Fruit fly (Drosophila melanogaster) whole organism, embryonic: Measurements from ENCODE around the gene Osi21.

Experiments
- ATbp ChIP-seq: fragments of 200-800 bp; sonication (Bioruptor generic); optimal IDR thresholded peaks from 2 replicates; lab custom pipeline; 2017; ENCODE audit warnings: missing biosample characterization, mild to moderate bottlenecking, missing genetic modification characterization, missing genetic modification reagents
- BtbVII ChIP-seq: fragments of 200-800 bp; sonication (Bioruptor generic); optimal IDR thresholded peaks from 3 replicates; lab custom pipeline; 2017; ENCODE audit warnings: missing biosample characterization, mild to moderate bottlenecking, missing genetic modification characterization
- CG10267 ChIP-seq: fragments of 200-800 bp; sonication (Bioruptor generic); optimal IDR thresholded peaks from 2 replicates; lab custom pipeline; 2018; ENCODE audit warnings: missing biosample characterization, mild to moderate bottlenecking, missing genetic modification characterization, moderate library complexity
- CG10565 ChIP-seq: fragments of 200-800 bp; sonication (Bioruptor generic); optimal IDR thresholded peaks from 3 replicates; lab custom pipeline; 2016; ENCODE audit warnings: missing biosample characterization, mild to moderate bottlenecking, missing genetic modification characterization
- CG11723 ChIP-seq: fragments of 200-800 bp; sonication (Bioruptor generic); optimal IDR thresholded peaks from 2 replicates; lab custom pipeline; 2017; ENCODE audit warnings: missing biosample characterization, mild to moderate bottlenecking, missing genetic modification characterization
- CG1233 ChIP-seq: fragments of 200-800 bp; sonication (Bioruptor generic); optimal IDR thresholded peaks from 4 replicates; lab custom pipeline; 2018; ENCODE audit warnings: missing biosample characterization, mild to moderate bottlenecking, missing genetic modification characterization
- CG13287 ChIP-seq: fragments of 200-800 bp; sonication (Bioruptor generic); IDR thresholded peaks from 2 replicates; pipeline ENCODE4 v1.3.6; 2022; ENCODE audit warnings: missing biosample characterization, missing genetic modification characterization; ENCODE audit not compliant: partially characterized antibody
- CG14667 ChIP-seq: fragments of 200-800 bp; sonication (Bioruptor generic); IDR thresholded peaks from 2 replicates; pipeline ENCODE4 v1.3.6; 2022; ENCODE audit warnings: missing biosample characterization, missing genetic modification characterization
- CG15073 ChIP-seq: fragments of 200-800 bp; sonication (Bioruptor generic); optimal IDR thresholded peaks from 2 replicates; lab custom pipeline; 2016; ENCODE audit warnings: missing biosample characterization, missing genetic modification characterization
- CG17186 ChIP-seq: fragments of 200-800 bp; sonication (Bioruptor generic); optimal IDR thresholded peaks from 3 replicates; lab custom pipeline; 2017; ENCODE audit warnings: missing biosample characterization, missing genetic modification reagents, missing genetic modification characterization
- CG18011 ChIP-seq: fragments of 200-800 bp; sonication (Bioruptor generic); optimal IDR thresholded peaks from 2 replicates; lab custom pipeline; 2017; ENCODE audit warnings: missing biosample characterization, missing genetic modification characterization, mild to moderate bottlenecking, moderate library complexity, missing genotype
- CG2889 ChIP-seq: fragments of 200-800 bp; sonication (Bioruptor generic); IDR thresholded peaks from 3 replicates; pipeline ENCODE4 v1.3.6; 2022; ENCODE audit warnings: missing biosample characterization, missing genetic modification characterization
- CG31441 ChIP-seq: fragments of 200-800 bp; sonication (Bioruptor generic); IDR thresholded peaks from 2 replicates; pipeline ENCODE4 v1.3.6; 2022; ENCODE audit warnings: missing biosample characterization, missing genetic modification characterization
- CG32532 ChIP-seq: fragments of 200-800 bp; sonication (Bioruptor generic); IDR thresholded peaks from 2 replicates; pipeline ENCODE4 v1.3.6; 2022; ENCODE audit warnings: missing biosample characterization, missing genetic modification characterization
- CG3407 ChIP-seq: fragments of 200-800 bp; sonication (Bioruptor generic); optimal IDR thresholded peaks from 2 replicates; lab custom pipeline; 2018; ENCODE audit warnings: missing biosample characterization, mild to moderate bottlenecking, missing genetic modification characterization
- CG3995 ChIP-seq: fragments of 200-800 bp; sonication (Bioruptor generic); optimal IDR thresholded peaks from 3 replicates; lab custom pipeline; 2016; ENCODE audit warnings: missing biosample characterization, missing genetic modification characterization
- CG4404 ChIP-seq: fragments of 200-800 bp; sonication (Bioruptor generic); IDR thresholded peaks from 2 replicates; pipeline ENCODE4 v1.3.6; 2022; ENCODE audit warnings: missing biosample characterization, missing genetic modification characterization
- CG4730 ChIP-seq: fragments of 200-800 bp; sonication (Bioruptor generic); IDR thresholded peaks from 2 replicates; pipeline ENCODE4 v1.3.6; 2022; ENCODE audit warnings: missing biosample characterization, missing genetic modification characterization
- CG6254 ChIP-seq: fragments of 200-800 bp; sonication (Bioruptor generic); optimal IDR thresholded peaks from 3 replicates; lab custom pipeline; 2017; ENCODE audit warnings: mild to moderate bottlenecking, missing biosample characterization, missing genetic modification reagents, missing genetic modification characterization
- CG6765 ChIP-seq: fragments of 200-800 bp; sonication (Bioruptor generic); optimal IDR thresholded peaks from 3 replicates; lab custom pipeline; 2017; ENCODE audit warnings: missing biosample characterization, mild to moderate bottlenecking, missing genetic modification characterization
- CG6791 ChIP-seq: fragments of 200-800 bp; sonication (Bioruptor generic); IDR thresholded peaks from 3 replicates; pipeline ENCODE4 v1.3.6; 2022; ENCODE audit warnings: missing biosample characterization, missing genetic modification characterization; ENCODE audit not compliant: partially characterized antibody
- CG7928 ChIP-seq: fragments of 200-800 bp; sonication (Bioruptor generic); optimal IDR thresholded peaks from 2 replicates; lab custom pipeline; 2017; ENCODE audit warnings: missing biosample characterization, mild to moderate bottlenecking, missing genetic modification characterization
- Fer2 ChIP-seq: fragments of 200-800 bp; sonication (Bioruptor generic); optimal IDR thresholded peaks from 2 replicates; lab custom pipeline; 2018; ENCODE audit warnings: missing biosample characterization, mild to moderate bottlenecking, missing genetic modification characterization, moderate library complexity
- Gug ChIP-seq: fragments of 200-800 bp; sonication (Bioruptor generic); IDR thresholded peaks from 4 replicates; pipeline ENCODE4 v1.3.6; 2022; ENCODE audit warnings: missing biosample characterization, missing genetic modification characterization
- H15 ChIP-seq: fragments of 200-800 bp; sonication (Bioruptor generic); IDR thresholded peaks from 3 replicates; pipeline ENCODE4 v1.3.6; 2022; ENCODE audit warnings: missing biosample characterization, missing genetic modification characterization
- Hey ChIP-seq: fragments of 200-800 bp; sonication (Bioruptor generic); optimal IDR thresholded peaks from 3 replicates; lab custom pipeline; 2018; ENCODE audit warnings: missing biosample characterization, mild to moderate bottlenecking, missing genetic modification characterization
- Hr3 ChIP-seq: fragments of 200-800 bp; sonication (Bioruptor generic); optimal IDR thresholded peaks from 3 replicates; lab custom pipeline; 2016; ENCODE audit warnings: missing biosample characterization, missing genetic modification characterization
- Hsf ChIP-seq: fragments of 200-800 bp; sonication (Bioruptor generic); optimal IDR thresholded peaks from 3 replicates; lab custom pipeline; 2016; ENCODE audit warnings: missing biosample characterization, missing genetic modification characterization
- Kr ChIP-seq: fragments of 200-800 bp; sonication (Bioruptor generic); optimal IDR thresholded peaks from 2 replicates; lab custom pipeline; 2017; ENCODE audit warnings: missing biosample characterization, mild to moderate bottlenecking, missing genetic modification characterization
- Meics ChIP-seq: fragments of 200-800 bp; sonication (Bioruptor generic); optimal IDR thresholded peaks from 2 replicates; lab custom pipeline; 2017; ENCODE audit warnings: missing biosample characterization, mild to moderate bottlenecking, missing genetic modification characterization
- Neu2 ChIP-seq: fragments of 200-800 bp; sonication (Bioruptor generic); optimal IDR thresholded peaks from 3 replicates; lab custom pipeline; 2016; ENCODE audit warnings: missing biosample characterization, missing genetic modification characterization, borderline replicate concordance
- Optix ChIP-seq: fragments of 200-800 bp; sonication (Bioruptor generic); IDR thresholded peaks from 3 replicates; pipeline ENCODE4 v1.3.6; 2022; ENCODE audit warnings: missing biosample characterization, missing genetic modification characterization
- Rx ChIP-seq: fragments of 200-800 bp; sonication (Bioruptor generic); IDR thresholded peaks from 2 replicates; pipeline ENCODE4 v1.3.6; 2022; ENCODE audit warnings: missing biosample characterization, missing genetic modification characterization
- Xbp1 ChIP-seq: fragments of 200-800 bp; sonication (Bioruptor generic); optimal IDR thresholded peaks from 3 replicates; lab custom pipeline; 2016; ENCODE audit warnings: missing biosample characterization, mild to moderate bottlenecking, missing genetic modification characterization
- Xrp1 ChIP-seq: fragments of 200-800 bp; sonication (Bioruptor generic); IDR thresholded peaks from 2 replicates; pipeline ENCODE4 v1.3.6; 2022; ENCODE audit warnings: missing biosample characterization, missing genetic modification characterization
- ac ChIP-seq: fragments of 200-800 bp; sonication (Bioruptor generic); optimal IDR thresholded peaks from 3 replicates; lab custom pipeline; 2017; ENCODE audit warnings: missing biosample characterization, mild to moderate bottlenecking, missing genetic modification characterization
- ato ChIP-seq: fragments of 200-800 bp; sonication (Bioruptor generic); IDR thresholded peaks from 2 replicates; pipeline ENCODE4 v1.3.6; 2022; ENCODE audit warnings: missing biosample characterization, missing genetic modification characterization; ENCODE audit not compliant: partially characterized antibody
- br ChIP-seq: fragments of >200 bp; optimal IDR thresholded peaks from 2 replicates; lab custom pipeline; 2017
- cas ChIP-seq: fragments of 200-800 bp; sonication (Bioruptor generic); IDR thresholded peaks from 2 replicates; pipeline ENCODE4 v1.3.6; 2022; ENCODE audit warnings: missing biosample characterization, missing genetic modification characterization
- chinmo ChIP-seq: fragments of 200-800 bp; sonication (Bioruptor generic); IDR thresholded peaks from 4 replicates; pipeline ENCODE4 v1.3.6; 2022; ENCODE audit warnings: missing biosample characterization, missing genetic modification characterization; ENCODE audit not compliant: partially characterized antibody
- crc ChIP-seq: fragments of 200-800 bp; sonication (Bioruptor generic); optimal IDR thresholded peaks from 2 replicates; lab custom pipeline; 2016; ENCODE audit warnings: missing biosample characterization, missing genetic modification characterization
- ems ChIP-seq: fragments of 200-800 bp; sonication (Bioruptor generic); optimal IDR thresholded peaks from 3 replicates; lab custom pipeline; 2016; ENCODE audit warnings: missing biosample characterization, missing genetic modification characterization
- kah ChIP-seq: fragments of 200-800 bp; sonication (Bioruptor generic); optimal IDR thresholded peaks from 2 replicates; lab custom pipeline; 2018; ENCODE audit warnings: missing biosample characterization, mild to moderate bottlenecking, missing genetic modification characterization
- mam ChIP-seq: fragments of 200-800 bp; sonication (Bioruptor generic); optimal IDR thresholded peaks from 3 replicates; lab custom pipeline; 2016; ENCODE audit warnings: missing biosample characterization, missing genetic modification characterization
- odd ChIP-seq: fragments of 200-800 bp; sonication (Bioruptor generic); optimal IDR thresholded peaks from 2 replicates; lab custom pipeline; 2017; ENCODE audit warnings: missing biosample characterization, mild to moderate bottlenecking, missing genetic modification characterization
- repo ChIP-seq: fragments of 200-800 bp; sonication (Bioruptor generic); optimal IDR thresholded peaks from 2 replicates; lab custom pipeline; 2016; ENCODE audit warnings: missing biosample characterization, missing genetic modification characterization
- slou ChIP-seq: fragments of 200-800 bp; sonication (Bioruptor generic); optimal IDR thresholded peaks from 3 replicates; lab custom pipeline; 2016; ENCODE audit warnings: missing biosample characterization, missing genetic modification characterization
- ssp ChIP-seq: fragments of 200-800 bp; sonication (Bioruptor generic); IDR thresholded peaks from 2 replicates; pipeline ENCODE4 v1.3.6; 2022; ENCODE audit warnings: missing biosample characterization, missing genetic modification characterization
- tll ChIP-seq, 2 experiments: fragments of 200-800 bp in 1 of 2; fragments of >200 bp in 1 of 2; sonication (Bioruptor generic) in 1 of 2; optimal IDR thresholded peaks; 2 replicates each; lab custom pipeline; 2017 to 2019; ENCODE audit warnings: missing biosample characterization in 2 of 2, missing genetic modification characterization in 2 of 2, mild to moderate bottlenecking in 1 of 2, moderate library complexity in 1 of 2
- tup ChIP-seq: fragments of 200-800 bp; sonication (Bioruptor generic); optimal IDR thresholded peaks from 2 replicates; lab custom pipeline; 2016; ENCODE audit warnings: missing biosample characterization, mild to moderate bottlenecking, missing genetic modification characterization, moderate library complexity
- wor ChIP-seq: fragments of 200-800 bp; sonication (Bioruptor generic); IDR thresholded peaks from 2 replicates; pipeline ENCODE4 v1.3.6; 2022; ENCODE audit warnings: missing biosample characterization, missing genetic modification characterization

Gene Osi21

dm6 chr2L:11277927-11278351 is 7.6 kb downstream of the Osi21 start, which contains the start of gene CG33695 (continued):
- TF ChIP-seq CG17186 (peak; percentile 84), CG32532 (GFP tag; lab: Robert Waterston, UW) (peak; percentile 59; the same call in 1 of the 2 replicates), Hey (tag; lab: Kevin White, UChicago) (no peak), ato (GFP tag; lab: Robert Waterston, UW) (peak; percentile 58), Neu2 (peak; percentile 3), CG18011 (GFP tag; lab: Kevin White, UChicago) (peak; percentile 44), CG11723 (GFP tag; lab: Kevin White, UChicago) (no peak), CG1233 (no peak), Xrp1 (peak; percentile 68), Meics (GFP tag; lab: Kevin White, UChicago) (no peak), CG13287 (GFP tag; lab: Robert Waterston, UW) (peak; percentile 87), Hr3 (GFP tag; lab: Kevin White, UChicago) (peak; percentile 39), CG10565 (GFP tag; lab: Kevin White, UChicago) (no peak), CG3995 (GFP tag; lab: Kevin White, UChicago) (peak; percentile 43), tll (GFP tag; optimal IDR thresholded peaks at IDR 0.05; lab: Kevin White, UChicago) (peak in 1 of 2 experiments; percentile 29), wor (GFP tag; lab: Robert Waterston, UW) (no peak), br (lab: Kevin White, UChicago) (no peak), slou (GFP tag; lab: Kevin White, UChicago) (peak; percentile 17), ssp (GFP tag; lab: Robert Waterston, UW) (peak; percentile 42; the same call in 1 of the 2 replicates), CG14667 (GFP tag; lab: Robert Waterston, UW) (no peak), ems (peak; percentile 84), CG3407 (GFP tag; lab: Kevin White, UChicago) (no peak), Xbp1 (GFP tag; lab: Kevin White, UChicago) (peak; percentile 75), CG15073 (no peak), chinmo (GFP tag; lab: Robert Waterston, UW) (0 out of 4 replicates have a peak, but pooled peaks have one; percentile 49), odd (GFP tag; lab: Kevin White, UChicago) (no peak), H15 (GFP tag; lab: Robert Waterston, UW) (peak; percentile 27; the same call in 1 of the 3 replicates), CG7928 (GFP tag; lab: Kevin White, UChicago) (no peak), ATbp (GFP tag; lab: Kevin White, UChicago) (no peak), Optix (GFP tag; lab: Robert Waterston, UW) (no peak), CG6791 (GFP tag; lab: Robert Waterston, UW) (peak; percentile 85), CG4404 (GFP tag; lab: Robert Waterston, UW) (peak; percentile 44; the same call in 1 of the 2 replicates), repo (GFP tag; lab: Kevin White, UChicago) (peak; percentile 70), Gug (peak; percentile 64; the same call in 3 of the 4 replicates), Kr (GFP tag; lab: Kevin White, UChicago) (no peak), Fer2 (tag; lab: Kevin White, UChicago) (peak; percentile 14), cas (no peak), mam (GFP tag; lab: Kevin White, UChicago) (peak; percentile 85), CG6254 (GFP tag; lab: Kevin White, UChicago) (no peak), Rx (GFP tag; lab: Robert Waterston, UW) (no peak), ac (GFP tag; lab: Kevin White, UChicago) (no peak), kah (GFP tag; lab: Kevin White, UChicago) (no peak), BtbVII (no peak), Hsf (GFP tag; lab: Kevin White, UChicago) (peak; percentile 68), CG4730 (GFP tag; lab: Robert Waterston, UW) (peak; percentile 15; the same call in 1 of the 2 replicates), crc (GFP tag; lab: Kevin White, UChicago) (peak; percentile 35), CG6765 (GFP tag; lab: Kevin White, UChicago) (no peak), CG2889 (no peak), CG31441 (GFP tag; lab: Robert Waterston, UW) (no peak), tup (GFP tag; lab: Kevin White, UChicago) (peak; percentile 13), CG10267 (tag; lab: Kevin White, UChicago) (peak; percentile 99)
